Worm (Caenorhabditis elegans) whole organism, midembryonic: ENCODE results near the gene C45H4.18.

Experiments
- T22C8.4 ChIP-seq: fragments of 200-800 bp; sonication (Bioruptor generic); IDR thresholded peaks from 2 replicates; pipeline ENCODE4 v1.3.6; 2022; ENCODE audit warnings: missing genetic modification characterization, missing compliant biosample characterization
- cog-1 ChIP-seq: sonication (generic microtip); optimal IDR thresholded peaks from 2 replicates; lab custom pipeline; 2016; ENCODE audit warnings: missing genetic modification characterization, missing compliant biosample characterization
- flt-1 ChIP-seq: fragments of 200-800 bp; sonication (Bioruptor generic); IDR thresholded peaks from 2 replicates; pipeline ENCODE4 v1.3.6; 2022; ENCODE audit warnings: missing genetic modification characterization, missing compliant biosample characterization
- klf-2 ChIP-seq: fragments of 200-800 bp; sonication (Bioruptor generic); conservative IDR thresholded peaks from 2 replicates; pipeline ENCODE4 v1.3.6; 2022; ENCODE audit warnings: missing genetic modification reagents, missing genetic modification characterization, missing compliant biosample characterization
- med-1 ChIP-seq: sonication (generic microtip); optimal IDR thresholded peaks from 2 replicates; lab custom pipeline; 2017; ENCODE audit warnings: missing genetic modification characterization, mild to moderate bottlenecking, missing compliant biosample characterization, antibody characterized with exemption, missing genetic modification reagents; ENCODE audit not compliant: insufficient read depth
- ref-1 ChIP-seq: fragments of 200-800 bp; sonication (Bioruptor generic); conservative IDR thresholded peaks from 2 replicates; pipeline ENCODE4 v1.3.6; 2022; ENCODE audit warnings: missing genetic modification reagents, missing genetic modification characterization, missing compliant biosample characterization
- tab-1 ChIP-seq: fragments of 200-800 bp; sonication (Bioruptor generic); IDR thresholded peaks from 2 replicates; pipeline ENCODE4 v1.3.6; 2022; ENCODE audit warnings: missing genetic modification characterization, missing compliant biosample characterization
- ztf-23 ChIP-seq: fragments of 200-800 bp; sonication (Bioruptor generic); IDR thresholded peaks from 2 replicates; pipeline ENCODE4 v1.3.6; 2022; ENCODE audit warnings: missing genetic modification reagents, missing genetic modification characterization, missing compliant biosample characterization
- ztf-29 ChIP-seq: fragments of 200-800 bp; sonication (Bioruptor generic); IDR thresholded peaks from 2 replicates; pipeline ENCODE4 v1.3.6; 2022; ENCODE audit warnings: missing genetic modification reagents, missing genetic modification characterization, missing compliant biosample characterization

Gene C45H4.18

ce11 chrV:2192117-2192516, 16.8 kb downstream of the C45H4.18 start, which contains the start of gene nhr-13:
Gene nhr-13 (plus strand): TSS chrV:2192485.
- TF ChIP-seq cog-1 (tag; lab: Kevin White, UChicago), result no peak
- no peak for TF ChIP-seq tab-1 (GFP tag; lab: Robert Waterston, UW)
- TF ChIP-seq ztf-29 (GFP tag; lab: Robert Waterston, UW), result no peak
- no peak for TF ChIP-seq med-1 (GFP tag; lab: Kevin White, UChicago)
- no peak for TF ChIP-seq T22C8.4
- TF ChIP-seq flt-1 (GFP tag; lab: Robert Waterston, UW), result no peak
- no peak for TF ChIP-seq ref-1 (GFP tag; lab: Robert Waterston, UW)
- TF ChIP-seq klf-2 (GFP tag; lab: Robert Waterston, UW), result no peak
- TF ChIP-seq ztf-23, result no peak

- TF ChIP-seq ztf-23 (no peak), tab-1 (GFP tag; lab: Robert Waterston, UW) (no peak), T22C8.4 (no peak), ztf-29 (GFP tag; lab: Robert Waterston, UW) (no peak), cog-1 (tag; lab: Kevin White, UChicago) (no peak), ref-1 (GFP tag; lab: Robert Waterston, UW) (no peak), med-1 (GFP tag; lab: Kevin White, UChicago) (no peak), klf-2 (GFP tag; lab: Robert Waterston, UW) (no peak), flt-1 (GFP tag; lab: Robert Waterston, UW) (no peak)
These were observed 24.3 kb downstream of the C45H4.18 start for ce11 chrV:2199594-2199993.

- TF ChIP-seq tab-1 (GFP tag; lab: Robert Waterston, UW) (no peak), ztf-29 (GFP tag; lab: Robert Waterston, UW) (no peak), cog-1 (tag; lab: Kevin White, UChicago) (no peak), ztf-23 (no peak), T22C8.4 (no peak), med-1 (GFP tag; lab: Kevin White, UChicago) (no peak), klf-2 (GFP tag; lab: Robert Waterston, UW) (no peak), ref-1 (GFP tag; lab: Robert Waterston, UW) (no peak)
These were observed 25.1 kb downstream of the C45H4.18 start for ce11 chrV:2200402-2200801.

ce11 chrV:2201240-2201639, 25.9 kb downstream of the C45H4.18 start, which contains the start of gene cyp-32B1:
Gene cyp-32B1 (minus strand): TSS chrV:2201415.
- no peak for TF ChIP-seq med-1 (GFP tag; lab: Kevin White, UChicago)
- no peak for TF ChIP-seq klf-2 (GFP tag; lab: Robert Waterston, UW)

- TF ChIP-seq ztf-23 (no peak), ref-1 (GFP tag; lab: Robert Waterston, UW) (no peak), flt-1 (GFP tag; lab: Robert Waterston, UW) (no peak), med-1 (GFP tag; lab: Kevin White, UChicago) (no peak), cog-1 (tag; lab: Kevin White, UChicago) (no peak)
These were observed 28.7 kb downstream of the C45H4.18 start, which contains the start of gene cyp-33C12 for ce11 chrV:2204080-2204479. Gene cyp-33C12 (minus strand): TSS chrV:2204400.

ce11 chrV:2206181-2206580, 30.8 kb downstream of the C45H4.18 start, which contains the start of gene srt-40:
Gene srt-40 (minus strand): TSS chrV:2206281.
- TF ChIP-seq ref-1 (GFP tag; lab: Robert Waterston, UW) (no peak), cog-1 (tag; lab: Kevin White, UChicago) (no peak), klf-2 (GFP tag; lab: Robert Waterston, UW) (no peak), T22C8.4 (no peak), ztf-23 (no peak), tab-1 (GFP tag; lab: Robert Waterston, UW) (no peak), ztf-29 (GFP tag; lab: Robert Waterston, UW) (no peak), flt-1 (GFP tag; lab: Robert Waterston, UW) (no peak)

ce11 chrV:2206801-2207200, 31.5 kb downstream of the C45H4.18 start, which contains the start of gene svh-11:
Gene svh-11 (plus strand): TSS chrV:2207101.
- no peak for TF ChIP-seq klf-2 (GFP tag; lab: Robert Waterston, UW)

- TF ChIP-seq ref-1 (GFP tag; lab: Robert Waterston, UW) (no peak), flt-1 (GFP tag; lab: Robert Waterston, UW) (no peak), cog-1 (tag; lab: Kevin White, UChicago) (no peak), T22C8.4 (no peak), klf-2 (GFP tag; lab: Robert Waterston, UW) (no peak), ztf-23 (no peak), ztf-29 (GFP tag; lab: Robert Waterston, UW) (no peak), med-1 (GFP tag; lab: Kevin White, UChicago) (no peak), tab-1 (GFP tag; lab: Robert Waterston, UW) (no peak)
These were observed 32.2 kb downstream of the C45H4.18 start for ce11 chrV:2207527-2207926.

ce11 chrV:2211936-2212335, 36.6 kb downstream of the C45H4.18 start, which contains the start of gene nhr-133:
Gene nhr-133 (minus strand): TSS chrV:2212118.
- TF ChIP-seq klf-2 (GFP tag; lab: Robert Waterston, UW) (no peak), med-1 (GFP tag; lab: Kevin White, UChicago) (no peak), tab-1 (GFP tag; lab: Robert Waterston, UW) (no peak), cog-1 (tag; lab: Kevin White, UChicago) (no peak), T22C8.4 (no peak), ztf-23 (no peak), flt-1 (GFP tag; lab: Robert Waterston, UW) (no peak), ref-1 (GFP tag; lab: Robert Waterston, UW) (no peak), ztf-29 (GFP tag; lab: Robert Waterston, UW) (no peak)

- TF ChIP-seq ztf-23 (no peak), ref-1 (GFP tag; lab: Robert Waterston, UW) (no peak), med-1 (GFP tag; lab: Kevin White, UChicago) (no peak), T22C8.4 (no peak), cog-1 (tag; lab: Kevin White, UChicago) (no peak), ztf-29 (GFP tag; lab: Robert Waterston, UW) (no peak), flt-1 (GFP tag; lab: Robert Waterston, UW) (no peak), klf-2 (GFP tag; lab: Robert Waterston, UW) (no peak), tab-1 (GFP tag; lab: Robert Waterston, UW) (no peak)
These were observed 39.2 kb downstream of the C45H4.18 start, which contains the start of gene nhr-184 for ce11 chrV:2214428-2215038. Gene nhr-184 (minus strand): TSS chrV:2214478.
